Worm (Caenorhabditis elegans) whole organism, late embryonic: Measurements from ENCODE around the gene mtrf-1L.

Source experiments
- F13H6.1 ChIP-seq: sonication (generic microtip); optimal IDR thresholded peaks from 2 replicates; lab custom pipeline; 2016; ENCODE audit warnings: missing genetic modification characterization, missing compliant biosample characterization
- K02D7.2 ChIP-seq: sonication (generic microtip); optimal IDR thresholded peaks from 2 replicates; lab custom pipeline; 2017; ENCODE audit warnings: mild to moderate bottlenecking, missing genetic modification characterization, missing compliant biosample characterization
- ama-1 ChIP-seq: fragments of 150-350 bp; optimal IDR thresholded peaks from 2 replicates; lab custom pipeline; 2014
- che-1 ChIP-seq: sonication (generic microtip); optimal IDR thresholded peaks from 2 replicates; lab custom pipeline; 2016; ENCODE audit warnings: mild to moderate bottlenecking, missing genetic modification characterization, missing compliant biosample characterization
- elt-2 ChIP-seq: sonication (generic microtip); optimal IDR thresholded peaks from 2 replicates; lab custom pipeline; 2016; ENCODE audit warnings: missing genetic modification reagents, missing genetic modification characterization, missing compliant biosample characterization
- ets-4 ChIP-seq: sonication (generic microtip); optimal IDR thresholded peaks from 2 replicates; lab custom pipeline; 2016; ENCODE audit warnings: missing genetic modification characterization, missing compliant biosample characterization
- gmeb-2 ChIP-seq: sonication (generic microtip); optimal IDR thresholded peaks from 2 replicates; lab custom pipeline; 2016; ENCODE audit warnings: missing genetic modification characterization, inconsistent platforms, missing compliant biosample characterization
- nfya-1 ChIP-seq: sonication (generic microtip); optimal IDR thresholded peaks from 2 replicates; lab custom pipeline; 2017; ENCODE audit warnings: missing genetic modification characterization, mild to moderate bottlenecking, missing compliant biosample characterization, antibody characterized with exemption, moderate library complexity

DNA sequence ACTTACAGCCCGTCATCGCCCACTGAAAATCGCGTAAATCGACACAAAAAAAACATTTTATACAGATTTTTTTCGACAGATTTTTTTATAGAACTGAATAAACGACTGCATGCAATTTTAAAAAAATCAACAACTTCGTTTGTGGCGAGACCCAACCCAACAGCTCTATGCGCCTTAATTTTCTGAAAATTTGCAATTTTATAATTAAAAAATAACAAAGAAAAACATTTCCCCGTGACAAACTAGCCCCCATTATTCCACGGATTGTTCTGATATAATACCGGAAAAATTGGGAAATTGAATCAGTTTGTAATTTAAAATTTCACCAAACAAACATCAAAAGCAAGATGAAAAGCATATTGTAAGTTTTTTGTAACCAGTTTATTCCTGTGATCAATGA lies 20.9 kb upstream of the mtrf-1L start, which contains the start of gene ptp-5.1:
- TF ChIP-seq che-1 (tag; lab: Kevin White, UChicago) = no peak
- TF ChIP-seq gmeb-2 (tag; lab: Kevin White, UChicago) = no peak
- no peak for TF ChIP-seq nfya-1 (tag; lab: Kevin White, UChicago)
- TF ChIP-seq ets-4 (tag; lab: Kevin White, UChicago) = no peak
- no peak for TF ChIP-seq F13H6.1
- TF ChIP-seq K02D7.2 (tag; lab: Kevin White, UChicago) = no peak
- no peak for TF ChIP-seq ama-1 (lab: Kevin White, UChicago)
- TF ChIP-seq elt-2 = no peak
